Fruit fly (Drosophila melanogaster) whole organism: ENCODE data around the gene Hrb98DE.

Experiments used
- CG8478 ChIP-seq: fragments of >200 bp; optimal IDR thresholded peaks from 2 replicates; lab custom pipeline; 2018; ENCODE audit warnings: inconsistent platforms
- Dll ChIP-seq: fragments of >200 bp; optimal IDR thresholded peaks from 2 replicates; lab custom pipeline; 2017
- EcR ChIP-seq, 2 experiments: fragments of >200 bp; optimal IDR thresholded peaks; 2 replicates each; lab custom pipeline; 2017; ENCODE audit warnings: missing biosample characterization in 2 of 2, missing genetic modification characterization in 2 of 2, missing genetic modification reagents in 2 of 2
- pan ChIP-seq: fragments of >200 bp; optimal IDR thresholded peaks from 2 replicates; lab custom pipeline; 2017
- psq ChIP-seq: fragments of >200 bp; optimal IDR thresholded peaks from 2 replicates; lab custom pipeline; 2017
- usp ChIP-seq: fragments of >200 bp; optimal IDR thresholded peaks from 2 replicates; lab custom pipeline; 2017; ENCODE audit warnings: missing biosample characterization, missing genetic modification characterization, mixed read lengths

The Hrb98DE gene

DNA sequence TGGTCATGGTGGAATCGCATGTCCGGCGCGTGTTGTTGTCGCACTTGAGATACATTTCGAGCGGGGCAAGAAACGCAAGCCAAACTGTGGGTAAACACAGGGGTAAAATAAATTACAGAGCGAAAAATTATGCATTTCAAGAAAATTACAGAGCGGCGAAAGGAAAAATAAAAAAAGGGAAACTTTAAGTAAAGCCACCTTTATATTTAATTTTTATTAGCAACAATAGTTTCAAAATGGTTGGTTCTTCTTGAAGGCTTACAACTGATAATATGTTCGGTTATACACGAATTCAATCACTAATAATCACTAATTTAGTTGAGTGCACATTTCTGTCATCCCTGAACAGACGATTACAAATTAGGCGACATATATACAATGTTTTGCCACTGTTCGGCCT, 23.9 kb downstream of the Hrb98DE start:
- no peak for TF ChIP-seq psq (lab: Kevin White, UChicago)
- no peak for TF ChIP-seq usp
- no peak for TF ChIP-seq CG8478 (lab: Kevin White, UChicago)
- TF ChIP-seq Dll: no peak
- TF ChIP-seq pan (lab: Kevin White, UChicago): no peak
- no peak for TF ChIP-seq EcR (GFP tag; optimal IDR thresholded peaks at IDR 0.05; lab: Kevin White, UChicago)

DNA sequence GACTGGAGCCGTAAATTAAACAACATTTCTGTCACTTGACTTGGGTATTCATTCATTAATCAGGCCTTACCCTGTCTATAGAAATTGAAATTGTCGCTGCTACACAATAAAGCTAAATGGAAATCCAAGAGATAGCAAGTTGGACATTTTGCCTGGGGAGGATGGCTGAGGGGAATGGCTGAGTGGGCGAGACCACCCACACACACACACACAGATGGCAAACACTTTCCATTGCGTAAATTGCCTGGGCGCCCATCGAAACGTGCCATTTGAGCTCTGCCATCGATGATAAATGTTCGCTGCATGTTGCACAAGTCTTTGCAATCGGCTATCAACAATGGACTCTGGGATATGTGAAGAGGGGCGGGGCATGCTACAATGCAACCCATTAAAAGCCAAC, 27.6 kb downstream of the Hrb98DE start:
- TF ChIP-seq usp: no peak
- no peak for TF ChIP-seq pan (lab: Kevin White, UChicago)
- TF ChIP-seq Dll: no peak
- no peak for TF ChIP-seq CG8478 (lab: Kevin White, UChicago)
- TF ChIP-seq psq (lab: Kevin White, UChicago): no peak
- TF ChIP-seq EcR (GFP tag; optimal IDR thresholded peaks at IDR 0.05; lab: Kevin White, UChicago): no peak

DNA sequence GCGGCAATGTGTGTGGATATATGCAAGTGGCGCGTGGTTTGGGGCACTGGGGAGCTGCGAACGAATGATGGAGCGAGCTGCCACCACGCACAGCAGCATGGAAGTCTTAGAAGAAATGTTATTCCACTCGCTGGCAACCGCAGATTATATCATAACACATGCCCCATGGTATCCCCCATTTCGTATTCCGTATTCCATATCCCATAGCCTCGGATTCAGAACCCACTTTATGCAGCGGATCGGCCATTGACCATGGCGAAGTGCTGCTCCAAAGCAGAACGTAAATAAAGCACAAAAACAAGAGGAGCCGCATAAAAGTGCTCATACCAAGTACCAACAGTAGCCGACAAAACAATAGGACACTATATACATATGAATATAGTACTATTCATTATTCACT, 29.1 kb downstream of the Hrb98DE start:
- TF ChIP-seq usp (no peak), EcR (GFP tag; optimal IDR thresholded peaks at IDR 0.05; lab: Kevin White, UChicago) (peak in 1 of 2 experiments; percentile 57), psq (lab: Kevin White, UChicago) (no peak), pan (lab: Kevin White, UChicago) (no peak)

DNA sequence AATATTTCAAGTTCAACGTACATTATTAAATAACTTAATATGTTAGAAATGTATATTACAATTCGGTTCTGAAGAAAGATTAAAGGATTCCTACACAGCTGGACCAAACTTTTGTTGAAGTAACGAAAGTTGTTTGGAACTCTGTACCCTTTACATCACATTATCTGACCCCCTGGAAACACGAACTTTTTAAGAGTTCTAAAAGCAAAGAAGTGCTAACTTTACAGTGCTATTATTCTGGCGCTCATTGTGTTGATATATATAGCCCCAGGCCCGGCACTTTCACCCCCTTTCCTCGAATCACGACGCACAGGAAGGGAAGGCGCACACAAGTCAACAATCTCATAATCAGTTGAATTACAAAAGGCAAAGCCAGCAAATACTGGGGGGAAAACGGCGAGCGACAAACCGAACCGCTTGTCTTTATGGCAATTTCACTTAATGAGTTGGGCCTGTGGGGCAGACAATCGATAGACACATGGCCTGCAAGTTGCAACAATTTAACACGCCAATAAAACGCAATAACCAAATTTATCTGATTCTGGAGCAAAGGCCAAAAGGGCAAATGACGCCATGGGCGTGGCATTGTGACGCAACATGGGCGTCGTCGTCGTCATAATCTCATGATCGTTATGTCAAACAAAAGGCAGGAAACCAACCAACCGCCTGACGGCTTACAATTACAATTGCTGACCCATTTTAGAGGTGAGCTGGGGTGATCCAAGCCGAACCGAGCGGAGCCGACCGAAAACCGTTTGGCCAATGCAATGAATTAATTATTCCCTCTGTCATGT, 29.7 kb downstream of the Hrb98DE start:
- TF ChIP-seq psq (lab: Kevin White, UChicago) (no peak), pan (lab: Kevin White, UChicago) (no peak), CG8478 (lab: Kevin White, UChicago) (no peak), EcR (GFP tag; optimal IDR thresholded peaks at IDR 0.05; lab: Kevin White, UChicago) (peak in 1 of 2 experiments; percentile 77)

DNA sequence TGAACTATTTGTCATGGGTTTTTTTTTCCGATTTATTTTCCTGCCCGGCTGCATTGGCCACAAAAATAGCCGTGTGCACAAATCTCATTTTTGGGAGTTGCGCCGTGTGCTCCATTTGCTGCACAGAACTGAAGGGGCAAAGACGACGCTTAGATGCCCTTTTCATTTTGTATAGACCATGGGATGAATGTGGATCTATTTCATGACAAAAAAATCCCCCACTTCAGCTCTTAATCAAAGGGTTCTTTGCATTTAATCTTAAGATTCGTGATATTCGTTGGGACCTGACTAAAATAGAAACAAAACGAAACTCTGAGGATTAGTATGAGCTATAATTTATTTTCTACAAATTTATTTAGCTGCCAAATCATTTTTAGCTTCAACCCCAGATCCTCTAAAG, 30.5 kb downstream of the Hrb98DE start:
- TF ChIP-seq psq (lab: Kevin White, UChicago): no peak
- TF ChIP-seq Dll: no peak
- TF ChIP-seq pan (lab: Kevin White, UChicago): no peak
- TF ChIP-seq EcR (GFP tag; optimal IDR thresholded peaks at IDR 0.05; lab: Kevin White, UChicago): no peak
- TF ChIP-seq usp: no peak
- no peak for TF ChIP-seq CG8478 (lab: Kevin White, UChicago)

DNA sequence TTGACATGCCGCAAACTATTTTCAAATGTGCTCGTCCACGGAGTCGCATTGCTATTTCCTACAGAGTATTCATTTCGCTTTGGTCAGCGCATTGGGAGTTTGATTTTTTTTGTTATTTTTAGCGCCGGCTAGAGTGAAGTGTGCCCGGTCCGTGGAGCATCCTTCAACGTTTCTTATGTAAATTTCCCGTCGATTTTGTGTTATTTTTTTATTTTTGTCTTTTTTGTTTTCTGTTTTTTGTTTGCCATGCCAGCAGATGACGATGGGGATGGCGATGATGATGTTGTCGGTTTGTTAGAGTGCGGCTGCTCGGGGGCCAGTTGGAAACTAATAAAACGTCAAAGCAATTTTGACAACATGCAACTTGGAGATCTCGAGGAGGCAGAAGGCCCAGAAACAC, 31.2 kb downstream of the Hrb98DE start:
- TF ChIP-seq Dll: no peak

DNA sequence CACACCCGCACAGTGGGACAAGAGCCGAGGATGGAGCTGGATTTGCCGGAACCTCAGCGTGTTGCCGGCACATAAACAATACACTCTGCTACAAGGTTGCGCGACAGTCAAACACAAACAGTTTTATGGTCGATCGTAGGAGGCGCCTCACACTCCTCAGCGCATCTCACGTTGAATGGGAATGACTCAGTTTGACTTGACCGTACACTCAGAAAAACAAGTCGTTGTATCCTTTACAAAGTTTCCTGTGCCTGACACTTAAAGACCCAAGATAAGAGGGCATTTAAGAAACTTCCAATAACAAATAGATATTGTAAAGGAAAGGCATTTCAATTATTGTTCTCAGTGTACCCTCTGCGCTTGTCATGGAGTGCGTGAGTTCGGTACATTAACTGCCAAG, 32.1 kb downstream of the Hrb98DE start:
- no peak for TF ChIP-seq pan (lab: Kevin White, UChicago)
- no peak for TF ChIP-seq EcR (GFP tag; optimal IDR thresholded peaks at IDR 0.05; lab: Kevin White, UChicago)
- no peak for TF ChIP-seq usp
- no peak for TF ChIP-seq psq (lab: Kevin White, UChicago)
- no peak for TF ChIP-seq Dll
- TF ChIP-seq CG8478 (lab: Kevin White, UChicago): no peak

DNA sequence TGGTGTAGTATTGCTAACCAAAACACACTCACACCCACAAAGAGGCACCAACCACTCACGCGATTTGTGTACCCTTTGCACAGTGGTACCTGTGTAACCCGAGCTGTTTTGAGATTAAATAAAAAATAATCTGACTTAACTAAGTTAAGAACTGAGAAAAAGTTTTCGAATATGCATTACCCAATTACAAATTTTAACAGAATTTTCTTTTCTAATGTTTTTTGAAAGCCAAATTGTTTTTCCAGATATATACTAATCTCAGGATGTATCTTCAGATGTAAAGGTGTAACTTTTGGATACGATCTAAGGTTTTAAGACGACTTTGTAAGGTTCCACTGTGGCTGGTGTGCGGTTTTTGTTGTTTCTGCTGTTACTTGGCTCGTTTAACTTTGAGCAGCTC, 34.1 kb downstream of the Hrb98DE start:
- TF ChIP-seq CG8478 (lab: Kevin White, UChicago) (no peak), Dll (no peak), pan (lab: Kevin White, UChicago) (no peak), EcR (GFP tag; optimal IDR thresholded peaks at IDR 0.05; lab: Kevin White, UChicago) (no peak), usp (no peak), psq (lab: Kevin White, UChicago) (no peak)

DNA sequence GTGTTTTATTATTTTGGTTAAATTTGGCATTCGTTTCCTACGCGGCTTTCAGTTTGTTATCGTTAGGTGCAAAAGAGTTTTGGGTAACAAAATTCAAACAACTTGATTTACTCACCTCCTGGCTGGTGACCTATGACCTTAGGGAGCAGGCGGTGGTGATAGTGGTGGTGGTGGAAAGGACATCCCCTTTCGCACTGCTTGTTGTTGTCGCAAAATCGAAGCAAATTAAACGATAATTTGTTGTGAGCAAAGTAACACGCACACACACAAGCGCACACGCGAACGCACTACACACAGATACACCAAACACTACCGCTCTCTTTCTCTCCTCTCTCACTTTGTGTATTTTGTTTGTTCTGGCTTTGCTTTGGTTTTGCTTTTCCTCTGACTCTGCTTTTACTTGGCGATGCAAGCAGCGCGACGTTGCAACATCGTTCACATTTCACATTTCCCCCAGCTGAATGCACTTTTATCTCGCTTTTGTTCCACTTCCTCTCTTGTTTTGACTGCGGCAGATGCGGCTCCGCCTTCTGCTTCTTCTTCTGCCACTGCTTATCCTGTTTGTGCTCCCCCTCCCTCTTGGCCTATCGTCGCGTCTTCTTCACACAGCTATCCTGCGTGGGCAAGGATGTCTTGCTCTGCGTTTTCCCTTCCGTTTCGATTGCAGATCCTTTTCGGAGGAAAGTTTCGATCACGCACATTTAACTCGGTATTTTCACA, 34.8 kb downstream of the Hrb98DE start:
- TF ChIP-seq usp: no peak
- no peak for TF ChIP-seq EcR (GFP tag; optimal IDR thresholded peaks at IDR 0.05; lab: Kevin White, UChicago)
- no peak for TF ChIP-seq pan (lab: Kevin White, UChicago)
- no peak for TF ChIP-seq psq (lab: Kevin White, UChicago)
- TF ChIP-seq CG8478 (lab: Kevin White, UChicago): no peak
- TF ChIP-seq Dll: peak; percentile 25

DNA sequence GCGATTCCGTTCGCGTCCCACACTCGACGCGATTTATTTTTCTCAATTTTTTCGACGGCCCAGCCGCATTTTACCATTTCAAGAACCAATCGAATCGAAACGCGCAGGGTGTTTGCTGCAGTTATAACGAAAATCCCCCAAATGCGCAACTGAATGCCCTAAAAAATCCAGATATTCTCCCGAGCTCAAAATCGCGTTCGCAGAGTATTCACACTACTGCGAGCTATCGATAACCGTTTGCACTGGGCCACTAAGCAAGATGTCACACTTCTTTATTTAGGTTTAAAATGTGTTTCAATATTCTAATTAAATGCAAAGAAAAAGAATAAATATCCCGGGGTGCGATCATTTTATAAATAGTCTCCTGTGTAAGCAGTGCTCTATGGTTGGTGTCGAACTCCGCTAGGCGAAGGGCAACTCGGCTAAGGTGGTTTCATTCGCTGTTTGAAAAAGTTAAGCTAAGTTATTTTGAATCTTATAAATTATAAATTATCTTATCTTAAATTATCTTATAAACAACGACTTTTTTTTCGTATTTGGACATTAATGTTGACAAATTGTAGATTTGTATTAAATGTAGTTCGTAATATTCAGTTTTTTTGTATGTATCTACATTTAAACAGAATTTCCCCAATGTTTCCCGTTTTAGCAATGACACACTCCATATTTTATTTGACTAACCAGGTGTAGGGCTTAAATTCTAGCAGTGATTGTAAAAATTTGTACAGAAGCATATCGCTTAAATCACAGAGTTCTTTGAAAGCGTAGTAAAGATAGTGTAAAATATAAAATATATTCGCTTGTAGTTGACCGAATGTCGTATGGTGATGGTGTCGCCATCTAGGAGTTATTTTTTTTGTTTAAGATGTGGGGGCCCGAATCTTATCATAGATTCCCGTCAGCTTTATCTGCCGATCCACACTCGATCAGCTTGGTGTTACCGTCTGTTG, 35.6 kb downstream of the Hrb98DE start, which contains the start of gene CG10011:
TSS of gene CG10011 (minus strand) at position 119 of the 950 bp plus-strand sequence.
- TF ChIP-seq psq (lab: Kevin White, UChicago): no peak
- TF ChIP-seq usp: no peak
- TF ChIP-seq Dll: no peak
- no peak for TF ChIP-seq EcR (GFP tag; optimal IDR thresholded peaks at IDR 0.05; lab: Kevin White, UChicago)
- peak; percentile 10 for TF ChIP-seq CG8478 (lab: Kevin White, UChicago)

DNA sequence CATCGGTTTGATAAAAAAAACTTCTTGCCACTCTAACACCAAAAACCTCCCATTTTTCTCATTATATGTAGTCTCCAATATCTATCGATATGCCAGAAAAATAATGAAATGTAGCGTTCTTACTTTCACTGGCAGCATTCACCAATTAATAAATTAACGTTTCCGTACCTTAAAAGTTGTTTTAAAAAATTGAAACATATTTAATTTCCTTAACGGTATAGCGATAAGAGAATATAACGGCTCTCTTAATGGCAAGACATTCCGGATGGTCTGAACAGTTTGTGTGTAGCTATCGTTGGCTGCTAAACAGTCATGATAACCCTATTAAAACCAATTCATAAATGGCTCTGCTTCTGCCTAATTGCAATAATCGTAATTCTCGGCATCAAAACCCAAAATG, 36.5 kb downstream of the Hrb98DE start, which contains the start of gene CG9988:
TSS of gene CG9988 (plus strand) at position 301 of the 400 bp plus-strand sequence.
- TF ChIP-seq psq (lab: Kevin White, UChicago): no peak
- no peak for TF ChIP-seq usp
- TF ChIP-seq CG8478 (lab: Kevin White, UChicago): no peak
- no peak for TF ChIP-seq EcR (GFP tag; optimal IDR thresholded peaks at IDR 0.05; lab: Kevin White, UChicago)
- TF ChIP-seq pan (lab: Kevin White, UChicago): no peak
- no peak for TF ChIP-seq Dll
